Fruit fly (Drosophila melanogaster) whole organism, adult: Measurements from ENCODE around the gene CG6023.

Experiments used
- CG5204 ChIP-seq: fragments of 200-800 bp; sonication (Bioruptor generic); optimal IDR thresholded peaks from 2 replicates; lab custom pipeline; 2016; ENCODE audit warnings: missing biosample characterization, missing genetic modification characterization
- CG7045 ChIP-seq: fragments of 200-800 bp; sonication (Bioruptor generic); optimal IDR thresholded peaks from 2 replicates; lab custom pipeline; 2017; ENCODE audit warnings: missing biosample characterization, mild to moderate bottlenecking, missing genetic modification characterization
- cic ChIP-seq: fragments of 200-800 bp; sonication (Bioruptor generic); optimal IDR thresholded peaks from 2 replicates; lab custom pipeline; 2017; ENCODE audit warnings: missing biosample characterization, mild to moderate bottlenecking, missing genetic modification characterization, moderate library complexity
- ovo ChIP-seq: fragments of 200-800 bp; sonication (Bioruptor generic); optimal IDR thresholded peaks from 2 replicates; lab custom pipeline; 2016; ENCODE audit warnings: missing biosample characterization, missing genetic modification characterization
- pad ChIP-seq: fragments of 200-800 bp; sonication (Bioruptor generic); optimal IDR thresholded peaks from 3 replicates; lab custom pipeline; 2017; ENCODE audit warnings: missing biosample characterization, missing genetic modification characterization, mild to moderate bottlenecking, moderate library complexity, missing genetic modification reagents
- toe ChIP-seq: fragments of 200-800 bp; sonication (Bioruptor generic); optimal IDR thresholded peaks from 2 replicates; lab custom pipeline; 2016; ENCODE audit warnings: missing biosample characterization, missing genetic modification characterization

DNA sequence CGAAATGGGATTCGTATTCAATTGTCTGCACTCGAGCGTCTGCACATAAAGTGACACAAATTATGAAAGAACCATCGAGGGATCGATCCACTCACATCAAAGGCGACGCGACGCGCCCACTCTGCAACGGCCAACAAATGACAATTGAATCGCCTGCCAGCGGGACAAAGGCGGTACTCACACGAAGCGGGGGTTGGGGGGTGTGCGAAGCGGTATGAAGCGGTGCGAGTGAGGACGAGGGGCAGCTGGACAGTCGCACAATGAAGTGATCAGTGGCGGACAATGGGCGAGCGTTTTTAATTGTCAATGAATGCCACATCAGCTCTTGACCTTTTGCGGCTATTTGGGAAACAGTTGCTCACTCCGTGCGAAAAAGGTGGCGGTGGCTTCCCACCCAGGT lies 33.4 kb downstream of the CG6023 start:
- TF ChIP-seq cic (no peak), CG5204 (GFP tag; lab: Kevin White, UChicago) (no peak), toe (no peak), ovo (GFP tag; lab: Kevin White, UChicago) (no peak), CG7045 (GFP tag; lab: Kevin White, UChicago) (no peak), pad (GFP tag; lab: Kevin White, UChicago) (no peak)
